Worm (Caenorhabditis elegans) whole organism, young adult: ENCODE measurements around the gene F09C6.10.

Source experiments
- B0261.1 ChIP-seq: sonication (generic microtip); optimal IDR thresholded peaks from 2 replicates; lab custom pipeline; 2016; ENCODE audit warnings: mild to moderate bottlenecking, missing genetic modification characterization, moderate library complexity, missing compliant biosample characterization
- B0336.3 ChIP-seq: fragments of 200-800 bp; sonication (Bioruptor generic); IDR thresholded peaks from 2 replicates; pipeline ENCODE4 v1.3.6; 2022; ENCODE audit warnings: missing genetic modification characterization, missing compliant biosample characterization
- C17E4.6 ChIP-seq: fragments of 200-800 bp; sonication (Bioruptor generic); IDR thresholded peaks from 2 replicates; pipeline ENCODE4 v1.3.6; 2022; ENCODE audit warnings: missing genetic modification reagents, missing genetic modification characterization, missing compliant biosample characterization
- D2030.7 ChIP-seq: fragments of 200-800 bp; sonication (Bioruptor generic); IDR thresholded peaks from 2 replicates; pipeline ENCODE4 v1.3.6; 2022; ENCODE audit warnings: missing genetic modification reagents, missing genetic modification characterization, missing compliant biosample characterization
- F37B4.10 ChIP-seq: fragments of 200-800 bp; sonication (Bioruptor generic); IDR thresholded peaks from 2 replicates; pipeline ENCODE4 v1.3.6; 2022; ENCODE audit warnings: missing genetic modification characterization, missing compliant biosample characterization
- K11D2.4 ChIP-seq: fragments of 200-800 bp; sonication (Bioruptor generic); IDR thresholded peaks from 2 replicates; pipeline ENCODE4 v1.3.6; 2022; ENCODE audit warnings: missing genetic modification reagents, missing genetic modification characterization, missing compliant biosample characterization
- K12H6.12 ChIP-seq: fragments of 200-800 bp; sonication (Bioruptor generic); optimal IDR thresholded peaks from 2 replicates; lab custom pipeline; 2018; ENCODE audit warnings: mild to moderate bottlenecking, missing genetic modification characterization, missing compliant biosample characterization
- T26A5.8 ChIP-seq: sonication (generic microtip); optimal IDR thresholded peaks from 2 replicates; lab custom pipeline; 2016; ENCODE audit warnings: missing genetic modification characterization, missing compliant biosample characterization
- Y67H2A.10 ChIP-seq: fragments of 200-800 bp; sonication (Bioruptor generic); conservative IDR thresholded peaks from 2 replicates; pipeline ENCODE4 v1.3.6; 2022; ENCODE audit warnings: missing genetic modification reagents, missing genetic modification characterization, missing compliant biosample characterization
- Y95B8A.8 ChIP-seq: fragments of 200-800 bp; sonication (Bioruptor generic); IDR thresholded peaks from 2 replicates; pipeline ENCODE4 v1.3.6; 2022; ENCODE audit warnings: missing genetic modification reagents, missing genetic modification characterization, missing compliant biosample characterization
- ZK185.1 ChIP-seq: sonication (generic microtip); optimal IDR thresholded peaks from 2 replicates; lab custom pipeline; 2016; ENCODE audit warnings: mild to moderate bottlenecking, missing genetic modification characterization, missing compliant biosample characterization; ENCODE audit not compliant: poor library complexity, severe bottlenecking
- atf-7 ChIP-seq: sonication (generic microtip); optimal IDR thresholded peaks from 2 replicates; lab custom pipeline; 2017; ENCODE audit warnings: mild to moderate bottlenecking, missing genetic modification characterization, missing compliant biosample characterization
- attf-3 ChIP-seq: fragments of 200-800 bp; sonication (Bioruptor generic); conservative IDR thresholded peaks from 2 replicates; pipeline ENCODE4 v1.3.6; 2022; ENCODE audit warnings: missing genetic modification reagents, missing genetic modification characterization, missing compliant biosample characterization
- attf-5 ChIP-seq: fragments of 200-800 bp; sonication (Bioruptor generic); optimal IDR thresholded peaks from 2 replicates; lab custom pipeline; 2018; ENCODE audit warnings: mild to moderate bottlenecking, missing genetic modification characterization, missing compliant biosample characterization
- bed-2 ChIP-seq: fragments of 200-800 bp; sonication (Bioruptor generic); IDR thresholded peaks from 2 replicates; pipeline ENCODE4 v1.3.6; 2022; ENCODE audit warnings: missing genetic modification reagents, missing genetic modification characterization, missing compliant biosample characterization
- ccch-3 ChIP-seq: fragments of 200-800 bp; sonication (Bioruptor generic); optimal IDR thresholded peaks from 2 replicates; lab custom pipeline; 2018; ENCODE audit warnings: mild to moderate bottlenecking, missing genetic modification characterization, missing compliant biosample characterization
- ceh-100 ChIP-seq: fragments of 200-800 bp; sonication (Bioruptor generic); IDR thresholded peaks from 2 replicates; pipeline ENCODE4 v1.3.6; 2022; ENCODE audit warnings: missing genetic modification reagents, missing genetic modification characterization, missing compliant biosample characterization
- ceh-27 ChIP-seq: fragments of 200-800 bp; sonication (Bioruptor generic); optimal IDR thresholded peaks from 2 replicates; lab custom pipeline; 2018; ENCODE audit warnings: mild to moderate bottlenecking, missing genetic modification characterization, moderate library complexity, missing compliant biosample characterization
- die-1 ChIP-seq: sonication (generic microtip); optimal IDR thresholded peaks from 2 replicates; lab custom pipeline; 2016; ENCODE audit warnings: missing genotype, mild to moderate bottlenecking, missing genetic modification characterization, missing compliant biosample characterization
- dox-1 ChIP-seq: fragments of 200-800 bp; sonication (Bioruptor generic); IDR thresholded peaks from 2 replicates; pipeline ENCODE4 v1.3.6; 2022; ENCODE audit warnings: missing genetic modification reagents, missing genetic modification characterization, missing compliant biosample characterization
- dpff-1 ChIP-seq: sonication (generic microtip); optimal IDR thresholded peaks from 2 replicates; lab custom pipeline; 2017; ENCODE audit warnings: mild to moderate bottlenecking, missing genetic modification characterization, missing compliant biosample characterization
- egl-44 ChIP-seq: fragments of 200-800 bp; sonication (Bioruptor generic); IDR thresholded peaks from 2 replicates; pipeline ENCODE4 v1.3.6; 2022; ENCODE audit warnings: missing genetic modification reagents, missing genetic modification characterization, missing compliant biosample characterization
- egrh-3 ChIP-seq: fragments of 200-800 bp; sonication (Bioruptor generic); IDR thresholded peaks from 2 replicates; pipeline ENCODE4 v1.3.6; 2022; ENCODE audit warnings: missing genetic modification reagents, missing genetic modification characterization, missing compliant biosample characterization
- ets-4 ChIP-seq: fragments of 200-800 bp; sonication (Bioruptor generic); optimal IDR thresholded peaks from 2 replicates; lab custom pipeline; 2018; ENCODE audit warnings: mild to moderate bottlenecking, missing genetic modification characterization, missing compliant biosample characterization
- gei-17 ChIP-seq: fragments of 200-800 bp; sonication (Bioruptor generic); optimal IDR thresholded peaks from 2 replicates; lab custom pipeline; 2018; ENCODE audit warnings: mild to moderate bottlenecking, missing genetic modification characterization, missing compliant biosample characterization
- hmg-1.2 ChIP-seq: fragments of 200-800 bp; sonication (Bioruptor generic); IDR thresholded peaks from 2 replicates; pipeline ENCODE4 v1.3.6; 2022; ENCODE audit warnings: missing genetic modification reagents, missing genetic modification characterization, missing compliant biosample characterization
- hmg-20 ChIP-seq: fragments of 200-800 bp; sonication (Bioruptor generic); IDR thresholded peaks from 2 replicates; pipeline ENCODE4 v1.3.6; 2022; ENCODE audit warnings: missing genetic modification reagents, missing genetic modification characterization, missing compliant biosample characterization
- let-607 ChIP-seq, 2 experiments: fragments of 200-800 bp in 1 of 2; sonication (Bioruptor generic) in 1 of 2; sonication (generic microtip) in 1 of 2; optimal IDR thresholded peaks; 2 replicates each; lab custom pipeline; 2016 to 2018; ENCODE audit warnings: mild to moderate bottlenecking in 2 of 2, missing compliant biosample characterization in 2 of 2, missing genetic modification characterization in 2 of 2, moderate library complexity in 2 of 2, missing genotype in 1 of 2
- lin-35 ChIP-seq, 3 experiments: fragments of 150-350 bp in 2 of 3; sonication (generic microtip) in 1 of 3; optimal IDR thresholded peaks; 2 replicates each; lab custom pipeline; 2014 to 2018; ENCODE audit warnings: missing biosample characterization in 3 of 3, missing genetic modification characterization in 3 of 3, missing genetic modification reagents in 3 of 3
- madf-3 ChIP-seq: fragments of 200-800 bp; sonication (Bioruptor generic); IDR thresholded peaks from 2 replicates; pipeline ENCODE4 v1.3.6; 2022; ENCODE audit warnings: missing genetic modification reagents, missing genetic modification characterization, missing compliant biosample characterization
- mcd-1 ChIP-seq: fragments of 200-800 bp; sonication (Bioruptor generic); IDR thresholded peaks from 2 replicates; pipeline ENCODE4 v1.3.6; 2022; ENCODE audit warnings: missing genetic modification reagents, missing genetic modification characterization, missing compliant biosample characterization
- mel-28 ChIP-seq: sonication (generic microtip); optimal IDR thresholded peaks from 2 replicates; lab custom pipeline; 2016; ENCODE audit warnings: borderline replicate concordance, mild to moderate bottlenecking, missing genetic modification characterization, missing compliant biosample characterization
- mes-4 ChIP-seq: sonication (generic microtip); optimal IDR thresholded peaks from 2 replicates; lab custom pipeline; 2016; ENCODE audit warnings: missing genotype, missing genetic modification characterization, missing compliant biosample characterization
- nfyb-1 ChIP-seq: fragments of 200-800 bp; sonication (Bioruptor generic); IDR thresholded peaks from 2 replicates; pipeline ENCODE4 v1.3.6; 2022; ENCODE audit warnings: missing genetic modification reagents, missing genetic modification characterization, missing compliant biosample characterization
- nhr-120 ChIP-seq: fragments of 200-800 bp; sonication (Bioruptor generic); IDR thresholded peaks from 2 replicates; pipeline ENCODE4 v1.3.6; 2022; ENCODE audit warnings: missing genetic modification characterization, missing compliant biosample characterization
- pha-4 ChIP-seq: fragments of 150-350 bp; sonication (generic microtip); optimal IDR thresholded peaks from 2 replicates; lab custom pipeline; 2014; ENCODE audit warnings: missing biosample characterization, missing genetic modification reagents, missing genetic modification characterization
- rcor-1 ChIP-seq: fragments of 200-800 bp; sonication (Bioruptor generic); IDR thresholded peaks from 2 replicates; pipeline ENCODE4 v1.3.6; 2022; ENCODE audit warnings: missing genetic modification reagents, missing genetic modification characterization, missing compliant biosample characterization
- rpc-1 ChIP-seq, 2 experiments: fragments of 150-350 bp in 1 of 2; sonication (generic microtip) in 1 of 2; optimal IDR thresholded peaks; 2 replicates each; lab custom pipeline; 2014 to 2018; ENCODE audit warnings: missing biosample characterization in 1 of 2, missing genetic modification characterization in 1 of 2, missing genetic modification reagents in 1 of 2, missing genotype in 1 of 2
- sdz-38 ChIP-seq: sonication (generic microtip); optimal IDR thresholded peaks from 2 replicates; lab custom pipeline; 2016; ENCODE audit warnings: missing genotype, missing genetic modification characterization, missing compliant biosample characterization
- snpc-1.3 ChIP-seq: sonication (generic microtip); optimal IDR thresholded peaks from 2 replicates; lab custom pipeline; 2017; ENCODE audit warnings: missing genetic modification characterization, mild to moderate bottlenecking, missing compliant biosample characterization, antibody characterized with exemption, moderate library complexity, missing genotype, missing genetic modification reagents; ENCODE audit not compliant: insufficient read depth
- somi-1 ChIP-seq: fragments of 200-800 bp; sonication (Bioruptor generic); optimal IDR thresholded peaks from 2 replicates; lab custom pipeline; 2018; ENCODE audit warnings: mild to moderate bottlenecking, missing genetic modification characterization, missing compliant biosample characterization
- unc-62 ChIP-seq: fragments of 150-350 bp; optimal IDR thresholded peaks from 2 replicates; lab custom pipeline; 2014; ENCODE audit warnings: missing biosample characterization, missing genetic modification reagents, missing genetic modification characterization
- zim-3 ChIP-seq: sonication (generic microtip); optimal IDR thresholded peaks from 2 replicates; lab custom pipeline; 2017; ENCODE audit warnings: mild to moderate bottlenecking, missing genetic modification characterization, moderate library complexity, missing compliant biosample characterization
- ztf-22 ChIP-seq: fragments of 200-800 bp; sonication (Bioruptor generic); optimal IDR thresholded peaks from 2 replicates; lab custom pipeline; 2018; ENCODE audit warnings: mild to moderate bottlenecking, missing genetic modification characterization, moderate library complexity, missing compliant biosample characterization
- ztf-25 ChIP-seq: fragments of 200-800 bp; sonication (Bioruptor generic); IDR thresholded peaks from 2 replicates; pipeline ENCODE4 v1.3.6; 2022; ENCODE audit warnings: missing genetic modification reagents, missing genetic modification characterization, missing compliant biosample characterization
- ztf-26 ChIP-seq: sonication (generic microtip); optimal IDR thresholded peaks from 2 replicates; lab custom pipeline; 2017; ENCODE audit warnings: missing genetic modification characterization, missing compliant biosample characterization
- ztf-28 ChIP-seq: fragments of 200-800 bp; sonication (Bioruptor generic); IDR thresholded peaks from 2 replicates; pipeline ENCODE4 v1.3.6; 2022; ENCODE audit warnings: missing genetic modification reagents, missing genetic modification characterization, missing compliant biosample characterization
- ztf-3 ChIP-seq: fragments of 200-800 bp; sonication (Bioruptor generic); optimal IDR thresholded peaks from 2 replicates; lab custom pipeline; 2018; ENCODE audit warnings: mild to moderate bottlenecking, missing genetic modification characterization, missing compliant biosample characterization
- ztf-6 ChIP-seq: fragments of 200-800 bp; sonication (Bioruptor generic); IDR thresholded peaks from 2 replicates; pipeline ENCODE4 v1.3.6; 2022; ENCODE audit warnings: missing genetic modification reagents, missing genetic modification characterization, missing compliant biosample characterization

F09C6.10 gene

ce11 chrV:16965655-16966054, 49.7 kb upstream of the F09C6.10 start, which contains the start of gene efl-1 (continued):
- TF ChIP-seq egl-44 (GFP tag; lab: Robert Waterston, UW) = no peak
- no peak for TF ChIP-seq ceh-100
- peak; percentile 85 for TF ChIP-seq D2030.7 (GFP tag; lab: Robert Waterston, UW)
- no peak for TF ChIP-seq unc-62 (GFP tag; lab: Kevin White, UChicago)
- TF ChIP-seq rpc-1 (optimal IDR thresholded peaks at IDR 0.05; lab: Kevin White, UChicago) = no peak
- no peak for TF ChIP-seq rpc-1 (tag; optimal IDR thresholded peaks at IDR 0.05; lab: Kevin White, UChicago)
- peak; percentile 99 for TF ChIP-seq mcd-1 (GFP tag; lab: Robert Waterston, UW)
- peak; percentile 99 for TF ChIP-seq hmg-1.2 (GFP tag; lab: Robert Waterston, UW)
- peak; percentile 52 for TF ChIP-seq ztf-26 (tag; lab: Kevin White, UChicago)
- TF ChIP-seq K11D2.4 (GFP tag; lab: Robert Waterston, UW) = no peak
- peak; percentile 79 to 97 (median 83) for TF ChIP-seq lin-35 (GFP tag; optimal IDR thresholded peaks at IDR 0.05; lab: Kevin White, UChicago)
- TF ChIP-seq atf-7 (tag; lab: Kevin White, UChicago) = no peak
- peak; percentile 85 for TF ChIP-seq dox-1 (GFP tag; lab: Robert Waterston, UW)
- TF ChIP-seq somi-1 = peak; percentile 22
- TF ChIP-seq snpc-1.3 = peak; percentile 49
- no peak for TF ChIP-seq mel-28 (tag; lab: Kevin White, UChicago)
- no peak for TF ChIP-seq egrh-3 (GFP tag; lab: Robert Waterston, UW)
- TF ChIP-seq ceh-27 (GFP tag; lab: Kevin White, UChicago) = peak; percentile 81
- no peak for TF ChIP-seq hmg-20 (GFP tag; lab: Robert Waterston, UW)
- TF ChIP-seq zim-3 (tag; lab: Kevin White, UChicago) = no peak
- peak; percentile 96 for TF ChIP-seq attf-5 (GFP tag; lab: Kevin White, UChicago)
- no peak for TF ChIP-seq mes-4 (tag; lab: Kevin White, UChicago)
- TF ChIP-seq Y67H2A.10 = no peak
- TF ChIP-seq bed-2 (GFP tag; lab: Robert Waterston, UW) = no peak
- no peak for TF ChIP-seq T26A5.8 (tag; lab: Kevin White, UChicago)
- TF ChIP-seq B0261.1 (tag; lab: Kevin White, UChicago) = peak; percentile 37
- no peak for TF ChIP-seq attf-3
- TF ChIP-seq C17E4.6 = peak; percentile 38; the same call in 1 of the 2 replicates
- TF ChIP-seq sdz-38 (tag; lab: Kevin White, UChicago) = no peak
- TF ChIP-seq let-607 (tag; optimal IDR thresholded peaks at IDR 0.05; lab: Kevin White, UChicago) = peak in 1 of 2 experiments; percentile 22
- peak; percentile 67; the same call in 1 of the 2 replicates for TF ChIP-seq B0336.3 (GFP tag; lab: Robert Waterston, UW)
- TF ChIP-seq ets-4 (GFP tag; lab: Kevin White, UChicago) = no peak
- TF ChIP-seq madf-3 (GFP tag; lab: Robert Waterston, UW) = no peak
- no peak for TF ChIP-seq die-1
- no peak for TF ChIP-seq ztf-28 (GFP tag; lab: Robert Waterston, UW)
- no peak for TF ChIP-seq ztf-22 (GFP tag; lab: Kevin White, UChicago)
- TF ChIP-seq gei-17 = no peak
- TF ChIP-seq rcor-1 = peak; percentile 87
- TF ChIP-seq nfyb-1 (GFP tag; lab: Robert Waterston, UW) = peak; percentile 84
- peak; percentile 25 for TF ChIP-seq ztf-3 (GFP tag; lab: Kevin White, UChicago)
- 0 out of 2 replicates have a peak, but pooled peaks have one; percentile 71 for TF ChIP-seq Y95B8A.8 (GFP tag; lab: Robert Waterston, UW)
- no peak for TF ChIP-seq ztf-25 (GFP tag; lab: Robert Waterston, UW)
- peak; percentile 42 for TF ChIP-seq K12H6.12 (tag; lab: Kevin White, UChicago)
- no peak for TF ChIP-seq ZK185.1 (tag; lab: Kevin White, UChicago)
- TF ChIP-seq pha-4 (tag; lab: Kevin White, UChicago) = peak; percentile 82
- TF ChIP-seq ccch-3 (GFP tag; lab: Kevin White, UChicago) = no peak
- TF ChIP-seq ztf-6 (GFP tag; lab: Robert Waterston, UW) = no peak
- no peak for TF ChIP-seq dpff-1 (tag; lab: Kevin White, UChicago)
- no peak for TF ChIP-seq nhr-120 (GFP tag; lab: Robert Waterston, UW)
- no peak for TF ChIP-seq F37B4.10 (GFP tag; lab: Robert Waterston, UW)
